Worm (Caenorhabditis elegans): Measurements from ENCODE around the gene ZC262.2.

DNA sequence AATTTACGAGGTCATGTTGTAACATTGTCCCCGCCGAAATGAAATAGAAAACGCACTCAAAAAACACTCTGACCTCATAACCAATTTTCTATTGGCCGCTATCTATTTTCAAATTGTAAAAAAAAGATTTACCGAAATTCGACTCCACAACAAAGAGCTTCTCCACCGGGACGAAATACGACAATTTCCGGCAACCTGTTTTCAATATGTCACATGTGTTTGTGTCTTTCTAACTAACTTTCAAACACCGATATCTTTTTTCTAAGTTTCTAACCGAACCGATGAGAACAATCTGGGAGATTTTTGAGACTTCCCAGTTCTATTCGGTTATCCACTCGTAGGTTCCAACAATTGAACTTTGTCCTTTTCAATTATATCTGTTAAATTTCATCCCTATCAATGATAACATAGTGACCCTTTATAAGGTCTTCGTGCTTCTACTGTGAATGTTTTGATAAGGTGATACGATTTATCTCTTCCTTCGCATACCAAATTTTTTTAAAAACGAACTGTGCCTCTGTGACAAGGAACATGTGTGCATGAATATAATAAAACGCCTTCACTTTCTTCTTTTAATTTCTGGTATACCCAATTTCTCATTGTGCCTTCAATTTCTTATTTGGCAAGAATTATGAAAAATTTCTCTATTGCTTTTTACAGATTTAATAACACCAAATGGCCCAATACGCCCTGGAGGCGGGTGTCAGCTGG, 39.9 kb downstream of the ZC262.2 start, which contains the start of gene lmbr-1:
- TF ChIP-seq dao-5 (tag; optimal IDR thresholded peaks at IDR 0.05), result no peak
- no peak for TF ChIP-seq him-1 (tag; optimal IDR thresholded peaks at IDR 0.05)
- no peak for TF ChIP-seq W03F9.2 (tag; optimal IDR thresholded peaks at IDR 0.05)

Data from whole organism, L4/young adult.